Worm (Caenorhabditis elegans) whole organism, young adult: ENCODE measurements around the gene Y54E2A.10.
A peak's percentile ranks its signal among the peaks of the same experiment; 100 is the strongest.

ENCODE experiments used
- B0035.1 ChIP-seq: sonication (generic microtip); optimal IDR thresholded peaks from 2 replicates; lab custom pipeline; 2016; ENCODE audit warnings: missing genetic modification characterization, mild to moderate bottlenecking, missing compliant biosample characterization, missing genotype, missing genetic modification reagents
- F10E7.11 ChIP-seq: sonication (generic microtip); optimal IDR thresholded peaks from 2 replicates; lab custom pipeline; 2017; ENCODE audit warnings: mild to moderate bottlenecking, missing genetic modification characterization, moderate library complexity, missing compliant biosample characterization
- F52B5.7 ChIP-seq: sonication (generic microtip); optimal IDR thresholded peaks from 2 replicates; lab custom pipeline; 2016; ENCODE audit warnings: mild to moderate bottlenecking, missing genetic modification characterization, missing compliant biosample characterization
- F57C9.4 ChIP-seq: sonication (generic microtip); optimal IDR thresholded peaks from 2 replicates; lab custom pipeline; 2017; ENCODE audit warnings: mild to moderate bottlenecking, missing genetic modification characterization, missing compliant biosample characterization
- attf-6 ChIP-seq: fragments of 200-800 bp; sonication (Bioruptor generic); IDR thresholded peaks from 2 replicates; pipeline ENCODE4 v1.3.6; 2022; ENCODE audit warnings: missing genetic modification reagents, missing genetic modification characterization, missing compliant biosample characterization
- bed-1 ChIP-seq: fragments of 200-800 bp; sonication (Bioruptor generic); IDR thresholded peaks from 2 replicates; pipeline ENCODE4 v1.3.6; 2022; ENCODE audit warnings: missing genetic modification reagents, missing genetic modification characterization, missing compliant biosample characterization
- hmg-20 ChIP-seq: fragments of 200-800 bp; sonication (Bioruptor generic); IDR thresholded peaks from 2 replicates; pipeline ENCODE4 v1.3.6; 2022; ENCODE audit warnings: missing genetic modification reagents, missing genetic modification characterization, missing compliant biosample characterization
- mes-4 ChIP-seq: sonication (generic microtip); optimal IDR thresholded peaks from 2 replicates; lab custom pipeline; 2016; ENCODE audit warnings: missing genotype, missing genetic modification characterization, missing compliant biosample characterization
- pbrm-1 ChIP-seq: fragments of 200-800 bp; sonication (Bioruptor generic); IDR thresholded peaks from 2 replicates; pipeline ENCODE4 v1.3.6; 2022; ENCODE audit warnings: missing genetic modification reagents, missing genetic modification characterization, missing compliant biosample characterization
- rec-8 ChIP-seq, 2 experiments: sonication (generic microtip); optimal IDR thresholded peaks; 2 replicates each; lab custom pipeline; 2016; ENCODE audit warnings: mild to moderate bottlenecking in 2 of 2, missing genetic modification characterization in 2 of 2, missing genetic modification reagents in 2 of 2, missing genotype in 2 of 2, missing biosample characterization in 1 of 2, missing compliant biosample characterization in 1 of 2, moderate library complexity in 1 of 2
- snpc-1.3 ChIP-seq: sonication (generic microtip); optimal IDR thresholded peaks from 2 replicates; lab custom pipeline; 2017; ENCODE audit warnings: missing genetic modification characterization, mild to moderate bottlenecking, missing compliant biosample characterization, antibody characterized with exemption, moderate library complexity, missing genotype, missing genetic modification reagents; ENCODE audit not compliant: insufficient read depth
- unc-62 ChIP-seq: fragments of 150-350 bp; optimal IDR thresholded peaks from 2 replicates; lab custom pipeline; 2014; ENCODE audit warnings: missing biosample characterization, missing genetic modification reagents, missing genetic modification characterization
- xnd-1 ChIP-seq: sonication (generic microtip); optimal IDR thresholded peaks from 2 replicates; lab custom pipeline; 2016; ENCODE audit warnings: missing genotype, missing genetic modification reagents, missing genetic modification characterization, missing compliant biosample characterization
- zfh-2 ChIP-seq: fragments of 200-800 bp; sonication (Bioruptor generic); conservative IDR thresholded peaks from 2 replicates; pipeline ENCODE4 v1.3.6; 2022; ENCODE audit warnings: missing genetic modification reagents, missing genetic modification characterization, missing compliant biosample characterization

ce11 chrII:14814894-14815568, 24.2 kb downstream of the Y54E2A.10 start, which contains the start of gene W01D2.1:
- no peak for TF ChIP-seq F52B5.7 (tag; lab: Kevin White, UChicago)
- TF ChIP-seq pbrm-1: no peak
- no peak for TF ChIP-seq B0035.1 (tag; lab: Kevin White, UChicago)
- peak; percentile 58 for TF ChIP-seq snpc-1.3 (tag; lab: Kevin White, UChicago)
- TF ChIP-seq F10E7.11 (tag; lab: Kevin White, UChicago): no peak
- no peak for TF ChIP-seq F57C9.4
- no peak for TF ChIP-seq zfh-2
- no peak for TF ChIP-seq attf-6 (GFP tag; lab: Robert Waterston, UW)
- no peak for TF ChIP-seq bed-1 (GFP tag; lab: Robert Waterston, UW)
- TF ChIP-seq rec-8 (tag; optimal IDR thresholded peaks at IDR 0.05; lab: Kevin White, UChicago): no peak
- TF ChIP-seq unc-62: no peak
- no peak for TF ChIP-seq mes-4 (tag; lab: Kevin White, UChicago)
- peak; percentile 6 for TF ChIP-seq xnd-1 (tag; lab: Kevin White, UChicago)
- TF ChIP-seq hmg-20 (GFP tag; lab: Robert Waterston, UW): no peak
